Fruit fly (Drosophila melanogaster): ENCODE measurements around the gene Tsp29Fb.

The Tsp29Fb gene

dm6 chr2L:8957152-8957551, 20.0 kb downstream of the Tsp29Fb start:
- TF ChIP-seq CG8478 (optimal IDR thresholded peaks at IDR 0.05) (no peak), CTCF (optimal IDR thresholded peaks at IDR 0.05) (no peak)

dm6 chr2L:8958046-8958497, 20.9 kb downstream of the Tsp29Fb start:
- TF ChIP-seq CTCF (optimal IDR thresholded peaks at IDR 0.05): peak in 1 of 2 experiments; percentile 11
- TF ChIP-seq CG8478 (optimal IDR thresholded peaks at IDR 0.05): no peak

dm6 chr2L:8959001-8959461, 21.8 kb downstream of the Tsp29Fb start, which contains the start of gene CG31886:
Gene CG31886, minus strand, starts transcription at chr2L:8959051.
- TF ChIP-seq CG8478 (optimal IDR thresholded peaks at IDR 0.05) (no peak), CTCF (optimal IDR thresholded peaks at IDR 0.05) (no peak)

- TF ChIP-seq CTCF (optimal IDR thresholded peaks at IDR 0.05) (no peak), CG8478 (optimal IDR thresholded peaks at IDR 0.05) (no peak)
Measured at dm6 chr2L:8962254-8962653, 25.1 kb downstream of the Tsp29Fb start, which contains the start of the genes CG9525 and CG32985. Gene CG9525, minus strand, starts transcription at chr2L:8962354. Gene CG32985, plus strand, starts transcription at chr2L:8962533.

- no peak for TF ChIP-seq CTCF (optimal IDR thresholded peaks at IDR 0.05)
- no peak for TF ChIP-seq CG8478 (optimal IDR thresholded peaks at IDR 0.05)
Measured at dm6 chr2L:8964657-8965056, 27.5 kb downstream of the Tsp29Fb start, which contains the start of gene CG32984. Gene CG32984, plus strand, starts transcription at chr2L:8964957.

- no peak for TF ChIP-seq CTCF (optimal IDR thresholded peaks at IDR 0.05)
- no peak for TF ChIP-seq CG8478 (optimal IDR thresholded peaks at IDR 0.05)
Measured at dm6 chr2L:8967235-8967634, 30.0 kb downstream of the Tsp29Fb start, which contains the start of gene CG18088. Gene CG18088, plus strand, starts transcription at chr2L:8967535.

dm6 chr2L:8972905-8973304, 35.7 kb downstream of the Tsp29Fb start:
- no peak for TF ChIP-seq CTCF (optimal IDR thresholded peaks at IDR 0.05)
- TF ChIP-seq CG8478 (optimal IDR thresholded peaks at IDR 0.05): no peak

- TF ChIP-seq CTCF (optimal IDR thresholded peaks at IDR 0.05) (no peak), CG8478 (optimal IDR thresholded peaks at IDR 0.05) (no peak)
Measured at dm6 chr2L:8974506-8974905, 37.3 kb downstream of the Tsp29Fb start.

dm6 chr2L:8975328-8975727, 38.1 kb downstream of the Tsp29Fb start, which contains the start of gene CG9541:
Gene CG9541, minus strand, starts transcription at chr2L:8975428.
- TF ChIP-seq CTCF (optimal IDR thresholded peaks at IDR 0.05) (no peak), CG8478 (optimal IDR thresholded peaks at IDR 0.05) (no peak)

- TF ChIP-seq CTCF (optimal IDR thresholded peaks at IDR 0.05) (no peak), CG8478 (optimal IDR thresholded peaks at IDR 0.05) (no peak)
Measured at dm6 chr2L:8980359-8980758, 43.2 kb downstream of the Tsp29Fb start, which contains the start of gene CG18662. Gene CG18662, plus strand, starts transcription at chr2L:8980659.

- no peak for TF ChIP-seq CG8478 (optimal IDR thresholded peaks at IDR 0.05)
Measured at dm6 chr2L:8982584-8983302, 45.6 kb downstream of the Tsp29Fb start.

dm6 chr2L:8984614-8985318, 47.6 kb downstream of the Tsp29Fb start, which contains the start of gene CG13101:
Gene CG13101, minus strand, starts transcription at chr2L:8984872.
- TF ChIP-seq CTCF (optimal IDR thresholded peaks at IDR 0.05): no peak
- no peak for TF ChIP-seq CG8478 (optimal IDR thresholded peaks at IDR 0.05)

dm6 chr2L:8987251-8987937, 50.2 kb downstream of the Tsp29Fb start:
- TF ChIP-seq CG8478 (optimal IDR thresholded peaks at IDR 0.05) (no peak), CTCF (optimal IDR thresholded peaks at IDR 0.05) (no peak)

dm6 chr2L:8989037-8989591, 51.9 kb downstream of the Tsp29Fb start, which contains the start of gene rost:
Gene rost, minus strand, starts transcription at chr2L:8989539.
- TF ChIP-seq CG8478 (optimal IDR thresholded peaks at IDR 0.05) (no peak), CTCF (optimal IDR thresholded peaks at IDR 0.05) (no peak)
